Worm (Caenorhabditis elegans): Measurements from ENCODE around the gene bbs-5.

bbs-5 gene

ce11 chrIII:10218587-10218986 is 43.0 kb downstream of the bbs-5 start, which contains the start of the genes rde-4 and cox-14 (continued):
- no peak for TF ChIP-seq egl-27 (tag; optimal IDR thresholded peaks at IDR 0.05)
- peak; percentile 1 for TF ChIP-seq ztf-4 (tag; optimal IDR thresholded peaks at IDR 0.05)
- TF ChIP-seq ztf-11 (tag; optimal IDR thresholded peaks at IDR 0.05): no peak
- peak; percentile 91 for TF ChIP-seq C34F6.9 (tag; optimal IDR thresholded peaks at IDR 0.05)
- TF ChIP-seq elt-3 (tag; optimal IDR thresholded peaks at IDR 0.05): no peak
- TF ChIP-seq lin-13 (GFP tag; optimal IDR thresholded peaks at IDR 0.05): peak; percentile 90
- no peak for TF ChIP-seq nhr-12 (tag; optimal IDR thresholded peaks at IDR 0.05)
- TF ChIP-seq ceh-16 (tag; optimal IDR thresholded peaks at IDR 0.05): peak; percentile 25
- peak; percentile 97 to 99 for TF ChIP-seq lsy-2 (tag; optimal IDR thresholded peaks at IDR 0.05)
- no peak for TF ChIP-seq mbf-1 (tag; optimal IDR thresholded peaks at IDR 0.05)
- TF ChIP-seq sma-9 (GFP tag; optimal IDR thresholded peaks at IDR 0.05): no peak
- no peak for TF ChIP-seq sma-9 (tag; optimal IDR thresholded peaks at IDR 0.05)
- peak; percentile 98 for TF ChIP-seq unc-55 (GFP tag; optimal IDR thresholded peaks at IDR 0.05)
- peak; percentile 60 for TF ChIP-seq fos-1 (tag; optimal IDR thresholded peaks at IDR 0.05)
- no peak for TF ChIP-seq alr-1 (tag; optimal IDR thresholded peaks at IDR 0.05)
- TF ChIP-seq peb-1 (tag; optimal IDR thresholded peaks at IDR 0.05): no peak
- TF ChIP-seq elt-1 (tag; optimal IDR thresholded peaks at IDR 0.05): no peak
- no peak for TF ChIP-seq nhr-11 (tag; optimal IDR thresholded peaks at IDR 0.05)
- TF ChIP-seq ZK546.5 (tag; optimal IDR thresholded peaks at IDR 0.05): peak; percentile 31
- peak; percentile 91 for TF ChIP-seq gmeb-1 (tag; optimal IDR thresholded peaks at IDR 0.05)

ce11 chrIII:10216585-10217278 is 44.9 kb downstream of the bbs-5 start, which contains the start of gene cts-1:
cts-1 (minus strand) TSS chrIII:10216635.
- TF ChIP-seq Y55F3AM.14 (GFP tag; optimal IDR thresholded peaks at IDR 0.05) (no peak), ZK546.5 (tag; optimal IDR thresholded peaks at IDR 0.05) (no peak), mbf-1 (tag; optimal IDR thresholded peaks at IDR 0.05) (no peak), elt-3 (tag; optimal IDR thresholded peaks at IDR 0.05) (no peak), peb-1 (tag; optimal IDR thresholded peaks at IDR 0.05) (no peak), nhr-6 (tag; optimal IDR thresholded peaks at IDR 0.05) (peak; percentile 15), crh-2 (tag; optimal IDR thresholded peaks at IDR 0.05) (peak; percentile 96), fos-1 (tag; optimal IDR thresholded peaks at IDR 0.05) (peak; percentile 85), nhr-77 (tag; optimal IDR thresholded peaks at IDR 0.05) (no peak), unc-62 (GFP tag; optimal IDR thresholded peaks at IDR 0.05) (no peak), lsy-2 (tag; optimal IDR thresholded peaks at IDR 0.05) (peak; percentile 59 to 92), gmeb-1 (tag; optimal IDR thresholded peaks at IDR 0.05) (peak; percentile 58), ama-1 (optimal IDR thresholded peaks at IDR 0.05) (peak; percentile 76), mdl-1 (tag; optimal IDR thresholded peaks at IDR 0.05) (peak; percentile 42 to 85), unc-39 (tag; optimal IDR thresholded peaks at IDR 0.05) (no peak), F13H6.1 (tag; optimal IDR thresholded peaks at IDR 0.05) (peak; percentile 86), skn-1 (tag; optimal IDR thresholded peaks at IDR 0.05) (no peak), blmp-1 (tag; optimal IDR thresholded peaks at IDR 0.05; ENCODE audit: insufficient read depth) (peak; percentile 71), lin-39 (tag; optimal IDR thresholded peaks at IDR 0.05) (no peak), nhr-23 (tag; optimal IDR thresholded peaks at IDR 0.05) (no peak), snpc-4 (tag; optimal IDR thresholded peaks at IDR 0.05) (peak; percentile 48), aly-2 (tag; optimal IDR thresholded peaks at IDR 0.05) (no peak), elt-1 (tag; optimal IDR thresholded peaks at IDR 0.05) (no peak), nhr-11 (tag; optimal IDR thresholded peaks at IDR 0.05) (no peak), R02D3.7 (tag; optimal IDR thresholded peaks at IDR 0.05) (no peak), dmd-4 (tag; optimal IDR thresholded peaks at IDR 0.05) (no peak), sma-3 (GFP tag; optimal IDR thresholded peaks at IDR 0.05) (peak; percentile 90), nhr-237 (tag; optimal IDR thresholded peaks at IDR 0.05) (no peak), nhr-25 (tag; optimal IDR thresholded peaks at IDR 0.05) (peak; percentile 88), zag-1 (tag; optimal IDR thresholded peaks at IDR 0.05) (peak; percentile 50), mab-5 (tag; optimal IDR thresholded peaks at IDR 0.05) (peak; percentile 36), nhr-129 (tag; optimal IDR thresholded peaks at IDR 0.05) (peak; percentile 84), ztf-11 (tag; optimal IDR thresholded peaks at IDR 0.05) (no peak), lin-13 (GFP tag; optimal IDR thresholded peaks at IDR 0.05) (peak; percentile 80), unc-55 (GFP tag; optimal IDR thresholded peaks at IDR 0.05) (peak; percentile 68), alr-1 (tag; optimal IDR thresholded peaks at IDR 0.05) (no peak), ceh-82 (tag; optimal IDR thresholded peaks at IDR 0.05) (no peak), ztf-1 (GFP tag; conservative IDR thresholded peaks at IDR 0.05) (no peak), ztf-4 (tag; optimal IDR thresholded peaks at IDR 0.05) (peak; percentile 77), lin-11 (tag; optimal IDR thresholded peaks at IDR 0.05) (peak; percentile 26), sem-4 (tag; optimal IDR thresholded peaks at IDR 0.05) (peak; percentile 41), nhr-21 (tag; optimal IDR thresholded peaks at IDR 0.05) (peak; percentile 91), nhr-10 (tag; optimal IDR thresholded peaks at IDR 0.05) (no peak), ceh-16 (tag; optimal IDR thresholded peaks at IDR 0.05) (no peak), nhr-12 (tag; optimal IDR thresholded peaks at IDR 0.05) (no peak), sma-9 (GFP tag; optimal IDR thresholded peaks at IDR 0.05) (no peak), sma-9 (tag; optimal IDR thresholded peaks at IDR 0.05) (no peak), C34F6.9 (tag; optimal IDR thresholded peaks at IDR 0.05) (peak; percentile 84), egl-27 (tag; optimal IDR thresholded peaks at IDR 0.05) (no peak)
